Fruit fly (Drosophila melanogaster): ENCODE results near the gene CG6565.
A peak's percentile ranks its signal among the peaks of the same experiment; 100 is the strongest.

CG6565 gene

DNA sequence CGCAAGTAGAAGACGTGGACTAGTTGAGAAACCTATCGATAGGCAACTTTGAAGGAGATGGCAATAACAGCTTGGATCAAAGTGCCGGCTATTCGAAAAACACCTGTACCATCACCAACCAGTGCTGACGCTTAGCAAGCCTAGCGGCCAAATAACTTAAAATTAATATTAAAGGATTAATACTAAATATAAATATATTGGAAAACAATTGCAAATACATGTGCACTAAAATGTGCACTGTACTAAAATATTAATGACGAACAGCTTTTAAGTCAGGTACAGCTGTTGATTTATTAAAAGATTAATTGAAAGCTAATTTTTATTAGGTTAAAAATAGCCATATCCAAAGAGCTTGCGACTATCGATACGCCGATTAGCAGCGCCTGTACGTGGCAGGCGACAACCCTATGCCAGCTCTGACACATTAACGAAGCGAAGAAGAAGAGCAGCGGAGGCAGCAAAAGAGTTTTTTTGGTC, 4.7 kb downstream of the CG6565 start, which contains the start of the genes CG9302 and beta'COP (continued):
- TF ChIP-seq cas (GFP tag; IDR thresholded peaks at IDR 0.05) (no peak), CG13123 (GFP tag; optimal IDR thresholded peaks at IDR 0.05) (peak; percentile 33), Bteb2 (GFP tag; optimal IDR thresholded peaks at IDR 0.05) (no peak), CG15479 (GFP tag; optimal IDR thresholded peaks at IDR 0.05) (no peak), odd (GFP tag; optimal IDR thresholded peaks at IDR 0.05) (no peak), gem (tag; optimal IDR thresholded peaks at IDR 0.05) (peak; percentile 83), CG13775 (GFP tag; optimal IDR thresholded peaks at IDR 0.05) (peak; percentile 83), CTCF (GFP tag; optimal IDR thresholded peaks at IDR 0.05) (no peak), CG31224 (GFP tag; IDR thresholded peaks at IDR 0.05) (peak; percentile 42; the same call in 1 of the 2 replicates), org-1 (GFP tag; optimal IDR thresholded peaks at IDR 0.05) (no peak), run (tag; optimal IDR thresholded peaks at IDR 0.05) (no peak), Hey (tag; optimal IDR thresholded peaks at IDR 0.05) (no peak), grau (tag; optimal IDR thresholded peaks at IDR 0.05) (peak; percentile 81), tna (GFP tag; IDR thresholded peaks at IDR 0.05; ENCODE audit: partially characterized antibody) (no peak; the same call in 1 of the 2 replicates), dmrt11E (tag; optimal IDR thresholded peaks at IDR 0.05) (peak; percentile 67), CG11085 (GFP tag; IDR thresholded peaks at IDR 0.05) (peak; percentile 50; the same call in 1 of the 2 replicates), CG7786 (GFP tag; optimal IDR thresholded peaks at IDR 0.05) (peak; percentile 48), p53 (GFP tag; optimal IDR thresholded peaks at IDR 0.05) (peak; percentile 1), CG18476 (GFP tag; optimal IDR thresholded peaks at IDR 0.05) (peak; percentile 32), slou (GFP tag; optimal IDR thresholded peaks at IDR 0.05) (peak; percentile 81), dati (GFP tag; IDR thresholded peaks at IDR 0.05) (no peak), CG15601 (tag; optimal IDR thresholded peaks at IDR 0.05) (peak; percentile 68), unc-4 (GFP tag; IDR thresholded peaks at IDR 0.05; ENCODE audit: partially characterized antibody) (peak; percentile 71), dimm (GFP tag; IDR thresholded peaks at IDR 0.05) (no peak), Ets65A (GFP tag) (peak; percentile 93), Meics (GFP tag; optimal IDR thresholded peaks at IDR 0.05) (peak; percentile 71), Six4 (GFP tag; optimal IDR thresholded peaks at IDR 0.05) (peak; percentile 23), Lpt (GFP tag; optimal IDR thresholded peaks at IDR 0.05) (no peak), chinmo (GFP tag; IDR thresholded peaks at IDR 0.05; ENCODE audit: partially characterized antibody) (no peak), gsb-n (tag; optimal IDR thresholded peaks at IDR 0.05) (no peak), Stat92E (GFP tag; optimal IDR thresholded peaks at IDR 0.05) (peak in 1 of 3 experiments; percentile 58), CG9727 (GFP tag; optimal IDR thresholded peaks at IDR 0.05) (peak; percentile 78), br (optimal IDR thresholded peaks at IDR 0.05) (no peak), CG2129 (GFP tag; IDR thresholded peaks at IDR 0.05; ENCODE audit: partially characterized antibody) (no peak), lab (GFP tag; optimal IDR thresholded peaks at IDR 0.05) (no peak), CoRest (tag; optimal IDR thresholded peaks at IDR 0.05) (peak; percentile 88), NK7.1 (GFP tag; optimal IDR thresholded peaks at IDR 0.05) (no peak), CG14710 (tag; optimal IDR thresholded peaks at IDR 0.05) (peak; percentile 81), Fer2 (tag; optimal IDR thresholded peaks at IDR 0.05) (peak; percentile 73), CG11398 (GFP tag; optimal IDR thresholded peaks at IDR 0.05) (no peak), lbe (GFP tag; optimal IDR thresholded peaks at IDR 0.05) (peak; percentile 66), CG8924 (tag; optimal IDR thresholded peaks at IDR 0.05) (peak; percentile 72), mld (GFP tag; IDR thresholded peaks at IDR 0.05; ENCODE audit: partially characterized antibody) (no peak), kah (GFP tag; optimal IDR thresholded peaks at IDR 0.05) (peak; percentile 7), CG6791 (GFP tag; IDR thresholded peaks at IDR 0.05; ENCODE audit: partially characterized antibody) (peak; percentile 58; the same call in 1 of the 3 replicates), pb (GFP tag; optimal IDR thresholded peaks at IDR 0.05) (no peak), Bgb (GFP tag; IDR thresholded peaks at IDR 0.05; ENCODE audit: partially characterized antibody) (peak; percentile 62), Ada2b (GFP tag; IDR thresholded peaks at IDR 0.05) (no peak), shn (GFP tag; optimal IDR thresholded peaks at IDR 0.05) (peak; percentile 9), CG12299 (tag; optimal IDR thresholded peaks at IDR 0.05) (no peak), CkIIα-i1 (GFP tag; IDR thresholded peaks at IDR 0.05) (no peak)
